Fruit fly (Drosophila melanogaster): ENCODE results near the gene sd.

The sd gene

dm6 chrX:15811666-15812614, 7.8 kb downstream of the sd start (continued):
- no peak for TF ChIP-seq dmrt11E (tag; optimal IDR thresholded peaks at IDR 0.05)
- peak; percentile 74 for TF ChIP-seq CG8478 (optimal IDR thresholded peaks at IDR 0.05)
- no peak for TF ChIP-seq org-1 (GFP tag; optimal IDR thresholded peaks at IDR 0.05)
- no peak for TF ChIP-seq CG6813 (GFP tag; optimal IDR thresholded peaks at IDR 0.05)
- TF ChIP-seq Six4 (GFP tag; optimal IDR thresholded peaks at IDR 0.05) = no peak
- no peak for TF ChIP-seq CG12942 (GFP tag; optimal IDR thresholded peaks at IDR 0.05)
- TF ChIP-seq hbn (GFP tag; IDR thresholded peaks at IDR 0.05; ENCODE audit: partially characterized antibody) = peak; percentile 27; the same call in 1 of the 2 replicates
- no peak for TF ChIP-seq CG4424 (GFP tag; optimal IDR thresholded peaks at IDR 0.05)
- peak; percentile 26 for TF ChIP-seq zf30C (GFP tag; optimal IDR thresholded peaks at IDR 0.05)
- no peak for TF ChIP-seq bsh (GFP tag; optimal IDR thresholded peaks at IDR 0.05)
- peak; percentile 7 for TF ChIP-seq sens (GFP tag)
- TF ChIP-seq slou (GFP tag; optimal IDR thresholded peaks at IDR 0.05) = no peak
- no peak for TF ChIP-seq Doc3 (GFP tag; IDR thresholded peaks at IDR 0.05; ENCODE audit: partially characterized antibody)
- no peak for TF ChIP-seq esg (GFP tag; conservative IDR thresholded peaks at IDR 0.05)
- TF ChIP-seq cato (GFP tag; optimal IDR thresholded peaks at IDR 0.05; ENCODE audit: borderline replicate concordance) = no peak
- TF ChIP-seq Dll (GFP tag; IDR thresholded peaks at IDR 0.05; ENCODE audit: partially characterized antibody) = no peak; the same call in 3 of the 4 replicates
- peak; percentile 73 for TF ChIP-seq CG34376 (GFP tag; optimal IDR thresholded peaks at IDR 0.05)
- peak; percentile 51 for TF ChIP-seq Deaf1 (tag; optimal IDR thresholded peaks at IDR 0.05)
- no peak for TF ChIP-seq CG4282 (GFP tag; optimal IDR thresholded peaks at IDR 0.05)
- no peak for TF ChIP-seq HmgZ (tag; optimal IDR thresholded peaks at IDR 0.05)
- peak in 1 of 2 experiments; percentile 31 for TF ChIP-seq Pdp1 (GFP tag; optimal IDR thresholded peaks at IDR 0.05)
- no peak for TF ChIP-seq CG7745 (tag; optimal IDR thresholded peaks at IDR 0.05)
- TF ChIP-seq CG13894 (tag; optimal IDR thresholded peaks at IDR 0.05) = no peak
- TF ChIP-seq CG2129 (GFP tag; IDR thresholded peaks at IDR 0.05; ENCODE audit: partially characterized antibody) = 0 out of 2 replicates have a peak, but pooled peaks have one; percentile 13
- no peak for TF ChIP-seq CG13424 (tag; optimal IDR thresholded peaks at IDR 0.05)
- TF ChIP-seq CG17612 (GFP tag; IDR thresholded peaks at IDR 0.05) = no peak
- peak; percentile 61 for TF ChIP-seq Aef1 (GFP tag; IDR thresholded peaks at IDR 0.05)

dm6 chrX:15812615-15812995, 8.4 kb downstream of the sd start:
- TF ChIP-seq sens (GFP tag) (peak; percentile 68), CG10147 (GFP tag; optimal IDR thresholded peaks at IDR 0.05) (no peak), Hmr (GFP tag; optimal IDR thresholded peaks at IDR 0.05) (no peak), eve (GFP tag; optimal IDR thresholded peaks at IDR 0.05) (peak in 1 of 2 experiments; percentile 14), amos (GFP tag; IDR thresholded peaks at IDR 0.05; ENCODE audit: partially characterized antibody) (no peak), lola (GFP tag; optimal IDR thresholded peaks at IDR 0.05) (peak in 1 of 3 experiments; percentile 22), Atf3 (GFP tag; optimal IDR thresholded peaks at IDR 0.05) (no peak), Med (GFP tag) (peak; percentile 71)

dm6 chrX:15813224-15813623, 9.1 kb downstream of the sd start:
- TF ChIP-seq CG1792 (GFP tag; optimal IDR thresholded peaks at IDR 0.05) (no peak), dm (GFP tag; optimal IDR thresholded peaks at IDR 0.05) (no peak), CG9817 (tag; optimal IDR thresholded peaks at IDR 0.05) (no peak), NfI (GFP tag; optimal IDR thresholded peaks at IDR 0.05) (no peak), ato (GFP tag; IDR thresholded peaks at IDR 0.05; ENCODE audit: partially characterized antibody) (no peak), tll (GFP tag; optimal IDR thresholded peaks at IDR 0.05) (no peak), unc-4 (GFP tag; IDR thresholded peaks at IDR 0.05; ENCODE audit: partially characterized antibody) (no peak), mam (GFP tag; optimal IDR thresholded peaks at IDR 0.05) (no peak), Trl (optimal IDR thresholded peaks at IDR 0.05) (peak; percentile 85 to 90), Trl (GFP tag; optimal IDR thresholded peaks at IDR 0.05) (no peak), CrebB (tag; optimal IDR thresholded peaks at IDR 0.05) (no peak), trh (GFP tag; optimal IDR thresholded peaks at IDR 0.05) (no peak), Xrp1 (GFP tag; IDR thresholded peaks at IDR 0.05) (no peak)
